Worm (Caenorhabditis elegans): ENCODE measurements around the gene rgs-9.

The rgs-9 gene

DNA sequence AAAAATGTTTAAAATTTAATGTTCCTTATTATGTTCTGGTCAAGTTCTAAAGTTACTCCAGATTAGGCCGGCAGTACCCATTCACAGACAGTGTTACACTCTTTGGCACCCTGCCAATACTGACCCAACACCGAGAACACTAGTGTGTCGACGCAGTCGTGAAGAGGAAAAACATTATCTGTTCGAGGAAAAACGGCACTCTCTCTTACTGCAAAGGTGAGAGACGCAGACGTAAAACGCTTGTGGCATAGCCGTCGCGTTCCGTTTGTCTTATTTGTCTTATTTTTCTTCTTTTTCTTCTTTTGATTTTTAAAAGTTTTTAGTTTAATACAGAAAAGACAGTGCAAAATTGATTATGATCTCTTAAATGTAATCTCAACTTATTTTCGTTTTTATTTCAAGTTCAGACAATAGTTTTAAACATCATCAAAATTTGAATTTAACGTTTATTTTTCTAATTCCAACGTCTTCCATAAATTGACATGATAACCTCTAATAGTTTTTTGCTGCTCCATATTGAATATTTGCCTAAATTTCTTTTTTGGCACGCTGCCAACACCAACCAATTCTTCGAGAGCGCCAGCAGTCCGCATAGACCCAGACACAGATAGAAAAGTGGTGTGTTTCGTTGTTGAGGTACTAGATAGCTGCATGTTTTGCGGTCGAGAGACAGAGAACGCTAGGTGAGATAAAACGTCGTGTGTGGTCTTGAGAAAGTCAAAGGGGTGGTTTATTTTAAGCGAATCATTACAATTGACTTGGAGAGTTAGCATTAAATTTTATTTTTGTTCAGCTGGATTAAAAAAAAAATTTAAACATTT is 46.0 kb downstream of the rgs-9 start:
- TF ChIP-seq ztf-23 (GFP tag; IDR thresholded peaks at IDR 0.05) = no peak
- TF ChIP-seq cog-1 (tag; optimal IDR thresholded peaks at IDR 0.05) = peak; percentile 10

DNA sequence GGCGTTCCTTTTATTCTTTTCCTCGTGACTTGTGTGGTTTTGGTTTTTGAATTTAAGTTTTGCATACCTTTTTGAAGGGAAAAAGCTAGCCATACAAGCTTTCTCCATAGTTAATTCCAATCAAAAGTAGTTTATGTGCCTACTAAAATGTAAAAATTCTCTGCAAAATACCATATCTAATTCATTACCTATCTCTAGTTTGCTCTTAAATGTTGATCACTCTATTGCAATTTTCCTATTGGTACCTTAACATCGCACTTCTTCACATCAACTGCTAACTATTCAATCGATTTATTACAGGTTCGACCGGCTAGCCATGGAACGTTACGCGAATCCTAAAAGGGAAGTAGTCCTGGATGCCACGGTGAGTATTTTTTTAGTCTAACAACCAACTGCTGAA is 47.2 kb downstream of the rgs-9 start, which contains the start of gene F52D2.7:
F52D2.7 (plus strand) TSS at position 301 of the 400 bp plus-strand sequence.
- TF ChIP-seq ref-1 (GFP tag; conservative IDR thresholded peaks at IDR 0.05) (no peak), T22C8.4 (GFP tag; IDR thresholded peaks at IDR 0.05) (no peak), tab-1 (GFP tag; IDR thresholded peaks at IDR 0.05) (no peak), flt-1 (GFP tag; IDR thresholded peaks at IDR 0.05) (no peak), ztf-23 (GFP tag; IDR thresholded peaks at IDR 0.05) (no peak), klf-2 (GFP tag; conservative IDR thresholded peaks at IDR 0.05) (no peak), med-1 (GFP tag; optimal IDR thresholded peaks at IDR 0.05; ENCODE audit: insufficient read depth) (no peak), ztf-29 (GFP tag; IDR thresholded peaks at IDR 0.05) (no peak), cog-1 (tag; optimal IDR thresholded peaks at IDR 0.05) (no peak)

DNA sequence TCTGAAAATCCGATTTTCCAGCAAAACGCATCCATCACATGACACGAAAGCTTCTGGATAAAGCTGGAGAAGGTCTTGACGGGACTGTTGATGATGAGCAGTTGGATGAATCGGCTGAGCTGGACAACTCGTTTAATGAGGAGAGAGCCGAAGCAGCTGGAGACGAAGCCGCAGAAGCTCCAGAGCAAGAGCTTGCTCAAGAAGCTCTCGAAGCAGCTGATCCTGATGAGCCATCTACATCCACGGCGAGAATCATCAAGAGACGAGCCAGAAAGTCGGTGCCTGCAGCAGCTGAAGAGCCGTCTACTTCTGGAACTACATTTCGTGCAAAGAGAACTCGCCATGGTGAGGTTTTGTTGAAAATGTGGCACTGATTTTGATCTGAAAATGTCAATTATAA is 49.4 kb downstream of the rgs-9 start:
- no peak for TF ChIP-seq klf-2 (GFP tag; conservative IDR thresholded peaks at IDR 0.05)
- TF ChIP-seq ztf-29 (GFP tag; IDR thresholded peaks at IDR 0.05) = no peak
- no peak for TF ChIP-seq cog-1 (tag; optimal IDR thresholded peaks at IDR 0.05)
- TF ChIP-seq tab-1 (GFP tag; IDR thresholded peaks at IDR 0.05) = no peak
- no peak for TF ChIP-seq med-1 (GFP tag; optimal IDR thresholded peaks at IDR 0.05; ENCODE audit: insufficient read depth)
- TF ChIP-seq ztf-23 (GFP tag; IDR thresholded peaks at IDR 0.05) = no peak
- no peak for TF ChIP-seq flt-1 (GFP tag; IDR thresholded peaks at IDR 0.05)
- no peak for TF ChIP-seq ref-1 (GFP tag; conservative IDR thresholded peaks at IDR 0.05)

DNA sequence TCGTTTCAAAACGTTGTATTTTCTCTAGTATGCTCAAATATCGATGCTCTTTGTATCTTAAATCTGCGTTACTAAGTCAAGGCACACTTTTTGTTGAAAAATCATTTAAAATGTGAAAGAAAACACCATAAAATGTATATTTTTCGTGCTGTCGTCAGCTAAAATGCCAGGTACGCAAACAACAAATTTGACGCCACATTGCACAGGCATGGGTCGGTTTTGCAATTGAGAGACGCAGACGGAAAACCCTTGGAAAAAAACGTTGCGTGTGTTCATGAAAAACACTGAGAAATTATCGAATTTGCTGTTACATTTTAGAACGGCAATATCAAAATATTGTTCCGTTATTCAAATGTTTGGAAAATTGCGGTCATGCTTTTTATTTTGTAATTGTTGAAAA is 49.8 kb downstream of the rgs-9 start:
- TF ChIP-seq ref-1 (GFP tag; conservative IDR thresholded peaks at IDR 0.05) (no peak), tab-1 (GFP tag; IDR thresholded peaks at IDR 0.05) (no peak), klf-2 (GFP tag; conservative IDR thresholded peaks at IDR 0.05) (no peak), T22C8.4 (GFP tag; IDR thresholded peaks at IDR 0.05) (no peak), flt-1 (GFP tag; IDR thresholded peaks at IDR 0.05) (no peak), med-1 (GFP tag; optimal IDR thresholded peaks at IDR 0.05; ENCODE audit: insufficient read depth) (no peak), cog-1 (tag; optimal IDR thresholded peaks at IDR 0.05) (no peak), ztf-29 (GFP tag; IDR thresholded peaks at IDR 0.05) (no peak), ztf-23 (GFP tag; IDR thresholded peaks at IDR 0.05) (no peak)
